Fruit fly (Drosophila melanogaster) whole organism, embryonic: ENCODE measurements around the gene CG8419.
A peak's percentile ranks its signal among the peaks of the same experiment; 100 is the strongest.

Source experiments
- Abd-B ChIP-seq: fragments of 200-800 bp; sonication (Bioruptor generic); optimal IDR thresholded peaks from 2 replicates; lab custom pipeline; 2018; ENCODE audit warnings: missing biosample characterization, mild to moderate bottlenecking, missing genetic modification characterization, moderate library complexity
- CG1024 ChIP-seq: fragments of 200-800 bp; sonication (Bioruptor generic); IDR thresholded peaks from 2 replicates; pipeline ENCODE4 v1.3.6; 2022; ENCODE audit warnings: missing biosample characterization, missing genetic modification characterization
- CG10654 ChIP-seq: fragments of 200-800 bp; sonication (Bioruptor generic); optimal IDR thresholded peaks from 2 replicates; lab custom pipeline; 2016; ENCODE audit warnings: missing biosample characterization, missing genetic modification characterization
- CG1233 ChIP-seq: fragments of 200-800 bp; sonication (Bioruptor generic); optimal IDR thresholded peaks from 4 replicates; lab custom pipeline; 2018; ENCODE audit warnings: missing biosample characterization, mild to moderate bottlenecking, missing genetic modification characterization
- CG14860 ChIP-seq: fragments of 200-800 bp; sonication (Bioruptor generic); IDR thresholded peaks from 3 replicates; pipeline ENCODE4 v1.3.6; 2022; ENCODE audit warnings: missing biosample characterization, missing genetic modification characterization; ENCODE audit not compliant: partially characterized antibody
- CG1603 ChIP-seq: fragments of 200-800 bp; sonication (Bioruptor generic); optimal IDR thresholded peaks from 2 replicates; lab custom pipeline; 2019; ENCODE audit warnings: missing biosample characterization, mild to moderate bottlenecking, missing genetic modification characterization, moderate library complexity
- CG16815 ChIP-seq: fragments of 200-800 bp; sonication (Bioruptor generic); optimal IDR thresholded peaks from 3 replicates; lab custom pipeline; 2017; ENCODE audit warnings: missing biosample characterization, mild to moderate bottlenecking, missing genetic modification characterization
- CG17912 ChIP-seq: fragments of 200-800 bp; sonication (Bioruptor generic); optimal IDR thresholded peaks from 2 replicates; lab custom pipeline; 2018; ENCODE audit warnings: missing biosample characterization, mild to moderate bottlenecking, missing genetic modification characterization
- CG2129 ChIP-seq: fragments of 200-800 bp; sonication (Bioruptor generic); IDR thresholded peaks from 2 replicates; pipeline ENCODE4 v1.3.6; 2022; ENCODE audit warnings: missing biosample characterization, missing genetic modification characterization; ENCODE audit not compliant: partially characterized antibody
- CG2678 ChIP-seq: fragments of 200-800 bp; sonication (Bioruptor generic); optimal IDR thresholded peaks from 3 replicates; lab custom pipeline; 2019; ENCODE audit warnings: missing biosample characterization, mild to moderate bottlenecking, missing genetic modification characterization, moderate library complexity
- CG2712 ChIP-seq: fragments of 200-800 bp; optimal IDR thresholded peaks from 3 replicates; lab custom pipeline; 2019; ENCODE audit warnings: missing biosample characterization, mild to moderate bottlenecking, missing genetic modification characterization, moderate library complexity
- CG3065 ChIP-seq: fragments of 200-800 bp; sonication (Bioruptor generic); optimal IDR thresholded peaks from 2 replicates; lab custom pipeline; 2016; ENCODE audit warnings: missing biosample characterization, missing genetic modification characterization
- CG32532 ChIP-seq: fragments of 200-800 bp; sonication (Bioruptor generic); IDR thresholded peaks from 2 replicates; pipeline ENCODE4 v1.3.6; 2022; ENCODE audit warnings: missing biosample characterization, missing genetic modification characterization
- CG32767 ChIP-seq: fragments of 200-800 bp; sonication (Bioruptor generic); IDR thresholded peaks from 2 replicates; pipeline ENCODE4 v1.3.6; 2022; ENCODE audit warnings: missing biosample characterization, missing genetic modification characterization
- CG6254 ChIP-seq: fragments of 200-800 bp; sonication (Bioruptor generic); optimal IDR thresholded peaks from 3 replicates; lab custom pipeline; 2017; ENCODE audit warnings: mild to moderate bottlenecking, missing biosample characterization, missing genetic modification reagents, missing genetic modification characterization
- CG7745 ChIP-seq: fragments of 200-800 bp; sonication (Bioruptor generic); optimal IDR thresholded peaks from 2 replicates; lab custom pipeline; 2018; ENCODE audit warnings: missing biosample characterization, mild to moderate bottlenecking, missing genetic modification characterization, moderate library complexity
- CG7963 ChIP-seq: fragments of 200-800 bp; sonication (Bioruptor generic); IDR thresholded peaks from 3 replicates; pipeline ENCODE4 v1.3.6; 2022; ENCODE audit warnings: missing biosample characterization, missing genetic modification characterization; ENCODE audit not compliant: partially characterized antibody
- CG8290 ChIP-seq, 3 experiments: fragments of 200-800 bp; sonication (Bioruptor generic); optimal IDR thresholded peaks; 2 replicates each; lab custom pipeline; 2016 to 2019; ENCODE audit warnings: missing biosample characterization in 3 of 3, missing genetic modification characterization in 3 of 3, mild to moderate bottlenecking in 2 of 3, moderate library complexity in 1 of 3
- CG8765 ChIP-seq: fragments of 200-800 bp; sonication (Bioruptor generic); IDR thresholded peaks from 2 replicates; pipeline ENCODE4 v1.3.6; 2022; ENCODE audit warnings: missing biosample characterization, missing genetic modification characterization
- CG9797 ChIP-seq: fragments of 200-800 bp; sonication (Bioruptor generic); optimal IDR thresholded peaks from 3 replicates; lab custom pipeline; 2018; ENCODE audit warnings: missing biosample characterization, mild to moderate bottlenecking, missing genetic modification characterization
- CG9876 ChIP-seq: fragments of 200-800 bp; sonication (Bioruptor generic); optimal IDR thresholded peaks from 2 replicates; lab custom pipeline; 2016; ENCODE audit warnings: missing biosample characterization, missing genetic modification characterization
- CrebB ChIP-seq: fragments of 200-800 bp; sonication (Bioruptor generic); optimal IDR thresholded peaks from 3 replicates; lab custom pipeline; 2018; ENCODE audit warnings: missing biosample characterization, mild to moderate bottlenecking, missing genetic modification characterization
- Dbx ChIP-seq: fragments of 200-800 bp; sonication (Bioruptor generic); IDR thresholded peaks from 3 replicates; pipeline ENCODE4 v1.3.6; 2022; ENCODE audit warnings: missing biosample characterization, missing genetic modification characterization
- Dip3 ChIP-seq: fragments of 200-800 bp; sonication (Bioruptor generic); optimal IDR thresholded peaks from 3 replicates; lab custom pipeline; 2016; ENCODE audit warnings: missing biosample characterization, missing genetic modification characterization
- Dp ChIP-seq: fragments of 200-800 bp; sonication (Bioruptor generic); optimal IDR thresholded peaks from 2 replicates; lab custom pipeline; 2018; ENCODE audit warnings: missing biosample characterization, mild to moderate bottlenecking, missing genetic modification characterization, moderate library complexity
- Elba2 ChIP-seq: fragments of 200-800 bp; sonication (Bioruptor generic); optimal IDR thresholded peaks from 3 replicates; lab custom pipeline; 2016; ENCODE audit warnings: missing biosample characterization, missing genetic modification characterization
- Gsc ChIP-seq: fragments of 200-800 bp; sonication (Bioruptor generic); IDR thresholded peaks from 2 replicates; pipeline ENCODE4 v1.3.6; 2022; ENCODE audit warnings: missing biosample characterization, missing genetic modification characterization
- HLHmδ ChIP-seq: fragments of 200-800 bp; sonication (Bioruptor generic); optimal IDR thresholded peaks from 2 replicates; lab custom pipeline; 2018; ENCODE audit warnings: missing biosample characterization, mild to moderate bottlenecking, missing genetic modification characterization, moderate library complexity
- Hr3 ChIP-seq: fragments of 200-800 bp; sonication (Bioruptor generic); optimal IDR thresholded peaks from 3 replicates; lab custom pipeline; 2016; ENCODE audit warnings: missing biosample characterization, missing genetic modification characterization
- Hr51 ChIP-seq, 2 experiments: fragments of 200-800 bp; sonication (Bioruptor generic); optimal IDR thresholded peaks; 2 replicates in 1 of 2; 3 replicates in 1 of 2; lab custom pipeline; 2016 to 2018; ENCODE audit warnings: missing biosample characterization in 2 of 2, missing genetic modification characterization in 2 of 2, mild to moderate bottlenecking in 1 of 2, moderate library complexity in 1 of 2
- Jarid2 ChIP-seq: fragments of 200-800 bp; sonication (Bioruptor generic); optimal IDR thresholded peaks from 3 replicates; lab custom pipeline; 2017; ENCODE audit warnings: mild to moderate bottlenecking, missing biosample characterization, missing genetic modification reagents, missing genetic modification characterization
- Opbp ChIP-seq: fragments of 200-800 bp; sonication (Bioruptor generic); IDR thresholded peaks from 3 replicates; pipeline ENCODE4 v1.3.6; 2022; ENCODE audit warnings: missing biosample characterization, missing genetic modification characterization; ENCODE audit not compliant: partially characterized antibody
- Pdp1 ChIP-seq, 2 experiments: fragments of 200-800 bp; sonication (Bioruptor generic); optimal IDR thresholded peaks; 3 replicates each; lab custom pipeline; 2016; ENCODE audit warnings: missing biosample characterization in 2 of 2, missing genetic modification characterization in 2 of 2, mild to moderate bottlenecking in 1 of 2, moderate library complexity in 1 of 2
- Rfx ChIP-seq: fragments of 200-800 bp; sonication (Bioruptor generic); IDR thresholded peaks from 2 replicates; pipeline ENCODE4 v1.3.6; 2022; ENCODE audit warnings: missing biosample characterization, missing genetic modification characterization
- Six4 ChIP-seq: fragments of 200-800 bp; sonication (Bioruptor generic); optimal IDR thresholded peaks from 2 replicates; lab custom pipeline; 2016; ENCODE audit warnings: missing biosample characterization, missing genetic modification characterization
- Sox100B ChIP-seq: fragments of 200-800 bp; sonication (Bioruptor generic); optimal IDR thresholded peaks from 3 replicates; lab custom pipeline; 2018; ENCODE audit warnings: missing biosample characterization, mild to moderate bottlenecking, missing genetic modification characterization
- amos ChIP-seq: fragments of 200-800 bp; sonication (Bioruptor generic); IDR thresholded peaks from 2 replicates; pipeline ENCODE4 v1.3.6; 2022; ENCODE audit warnings: missing biosample characterization, missing genetic modification characterization; ENCODE audit not compliant: partially characterized antibody
- ase ChIP-seq: fragments of 200-800 bp; sonication (Bioruptor generic); IDR thresholded peaks from 3 replicates; pipeline ENCODE4 v1.3.6; 2022; ENCODE audit warnings: missing biosample characterization, missing genetic modification characterization
- bcd ChIP-seq: fragments of 200-800 bp; sonication (Bioruptor generic); optimal IDR thresholded peaks from 2 replicates; lab custom pipeline; 2017; ENCODE audit warnings: missing biosample characterization, mild to moderate bottlenecking, missing genetic modification characterization
- br ChIP-seq: fragments of >200 bp; optimal IDR thresholded peaks from 2 replicates; lab custom pipeline; 2017
- chn ChIP-seq: fragments of 200-800 bp; sonication (Bioruptor generic); optimal IDR thresholded peaks from 2 replicates; lab custom pipeline; 2016; ENCODE audit warnings: missing biosample characterization, missing genetic modification characterization
- dpn ChIP-seq, 2 experiments: fragments of 200-800 bp; sonication (Bioruptor generic); optimal IDR thresholded peaks; 3 replicates each; lab custom pipeline; 2016; ENCODE audit warnings: missing biosample characterization in 2 of 2, missing genetic modification characterization in 2 of 2
- gfzf ChIP-seq: fragments of 200-800 bp; sonication (Bioruptor generic); optimal IDR thresholded peaks from 2 replicates; lab custom pipeline; 2016; ENCODE audit warnings: missing biosample characterization, mild to moderate bottlenecking, missing genetic modification characterization, moderate library complexity
- her ChIP-seq: fragments of 200-800 bp; sonication (Bioruptor generic); optimal IDR thresholded peaks from 2 replicates; lab custom pipeline; 2016; ENCODE audit warnings: missing biosample characterization, missing genetic modification characterization
- kay ChIP-seq: fragments of 200-800 bp; sonication (Bioruptor generic); optimal IDR thresholded peaks from 2 replicates; lab custom pipeline; 2016; ENCODE audit warnings: missing biosample characterization, missing genetic modification characterization
- luna ChIP-seq: fragments of 200-800 bp; sonication (Bioruptor generic); optimal IDR thresholded peaks from 2 replicates; lab custom pipeline; 2016; ENCODE audit warnings: missing biosample characterization, missing genetic modification characterization
- mld ChIP-seq: fragments of 200-800 bp; sonication (Bioruptor generic); IDR thresholded peaks from 3 replicates; pipeline ENCODE4 v1.3.6; 2022; ENCODE audit warnings: missing biosample characterization, missing genetic modification characterization; ENCODE audit not compliant: partially characterized antibody
- sens-2 ChIP-seq: fragments of 200-800 bp; sonication (Bioruptor generic); IDR thresholded peaks from 2 replicates; pipeline ENCODE4 v1.3.6; 2022; ENCODE audit warnings: missing biosample characterization, missing genetic modification characterization
- slbo ChIP-seq: fragments of 200-800 bp; sonication (Bioruptor generic); IDR thresholded peaks from 2 replicates; pipeline ENCODE4 v1.3.6; 2022; ENCODE audit warnings: missing biosample characterization, missing genetic modification characterization
- vnd ChIP-seq: fragments of 200-800 bp; sonication (Bioruptor generic); IDR thresholded peaks from 3 replicates; pipeline ENCODE4 v1.3.6; 2022; ENCODE audit warnings: missing biosample characterization, missing genetic modification characterization; ENCODE audit not compliant: partially characterized antibody

The CG8419 gene

DNA sequence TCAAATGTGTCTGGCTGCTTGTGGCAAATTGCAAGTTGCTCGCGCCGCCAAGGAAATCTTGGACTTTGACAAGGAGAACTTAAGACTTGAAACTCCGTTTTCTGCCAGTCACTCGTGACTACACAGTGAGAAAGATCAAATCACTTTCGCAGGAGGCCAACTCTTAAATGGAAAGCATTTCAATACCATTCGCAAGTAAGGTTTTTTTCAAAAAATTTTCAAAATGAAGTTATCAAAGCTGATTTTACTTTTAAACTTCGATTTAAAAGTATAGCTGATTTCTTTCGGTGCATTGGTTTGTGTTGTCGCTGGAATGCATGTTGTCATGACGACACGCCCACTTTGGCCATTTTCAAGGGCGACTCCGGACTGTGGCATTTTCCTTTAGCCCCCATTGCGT is 26.4 kb downstream of the CG8419 start (continued):
- TF ChIP-seq Dp (no peak), chn (GFP tag; lab: Kevin White, UChicago) (no peak), Sox100B (GFP tag; lab: Kevin White, UChicago) (no peak), amos (no peak), Opbp (GFP tag; lab: Robert Waterston, UW) (no peak), CG32532 (GFP tag; lab: Robert Waterston, UW) (no peak), Rfx (GFP tag; lab: Robert Waterston, UW) (peak; percentile 25; the same call in 1 of the 2 replicates), CG1603 (tag; lab: Kevin White, UChicago) (peak; percentile 32), CG8765 (no peak), Hr3 (GFP tag; lab: Kevin White, UChicago) (no peak), Pdp1 (GFP tag; optimal IDR thresholded peaks at IDR 0.05; lab: Kevin White, UChicago) (no peak), CG9797 (GFP tag; lab: Kevin White, UChicago) (no peak), Abd-B (GFP tag; lab: Kevin White, UChicago) (no peak), CG2678 (peak; percentile 14), CG32767 (GFP tag; lab: Robert Waterston, UW) (no peak), luna (GFP tag; lab: Kevin White, UChicago) (no peak), slbo (GFP tag; lab: Robert Waterston, UW) (no peak), CrebB (no peak), CG1024 (GFP tag; lab: Robert Waterston, UW) (peak; percentile 19; the same call in 1 of the 2 replicates), Six4 (no peak), CG2712 (tag; lab: Kevin White, UChicago) (peak; percentile 8), Dip3 (no peak), CG9876 (GFP tag; lab: Kevin White, UChicago) (no peak), CG8290 (GFP tag; optimal IDR thresholded peaks at IDR 0.05; lab: Kevin White, UChicago) (no peak), CG8290 (tag; optimal IDR thresholded peaks at IDR 0.05; lab: Kevin White, UChicago) (no peak), CG10654 (GFP tag; lab: Kevin White, UChicago) (no peak), CG6254 (GFP tag; lab: Kevin White, UChicago) (no peak), kay (no peak), vnd (GFP tag; lab: Robert Waterston, UW) (no peak), ase (GFP tag; lab: Robert Waterston, UW) (no peak), CG2129 (GFP tag; lab: Robert Waterston, UW) (no peak), Elba2 (GFP tag; lab: Kevin White, UChicago) (no peak), Dbx (no peak), CG7963 (no peak), CG3065 (GFP tag; lab: Kevin White, UChicago) (no peak), Gsc (GFP tag; lab: Robert Waterston, UW) (no peak), CG14860 (GFP tag; lab: Robert Waterston, UW) (no peak), gfzf (GFP tag; lab: Kevin White, UChicago) (no peak), sens-2 (GFP tag; lab: Robert Waterston, UW) (0 out of 2 replicates have a peak, but pooled peaks have one; percentile 17), CG16815 (no peak), Jarid2 (GFP tag; lab: Kevin White, UChicago) (no peak), br (lab: Kevin White, UChicago) (no peak), dpn (GFP tag; optimal IDR thresholded peaks at IDR 0.05; lab: Kevin White, UChicago) (peak in 1 of 2 experiments; percentile 30), bcd (GFP tag; lab: Kevin White, UChicago) (no peak), CG17912 (GFP tag; lab: Kevin White, UChicago) (no peak), mld (GFP tag; lab: Robert Waterston, UW) (no peak), her (GFP tag; lab: Kevin White, UChicago) (no peak), CG7745 (no peak), CG1233 (no peak), HLHmδ (GFP tag; lab: Kevin White, UChicago) (no peak), Hr51 (GFP tag; optimal IDR thresholded peaks at IDR 0.05; lab: Kevin White, UChicago) (no peak)
